Fruit fly (Drosophila melanogaster): ENCODE measurements around the gene CG14947.

DNA sequence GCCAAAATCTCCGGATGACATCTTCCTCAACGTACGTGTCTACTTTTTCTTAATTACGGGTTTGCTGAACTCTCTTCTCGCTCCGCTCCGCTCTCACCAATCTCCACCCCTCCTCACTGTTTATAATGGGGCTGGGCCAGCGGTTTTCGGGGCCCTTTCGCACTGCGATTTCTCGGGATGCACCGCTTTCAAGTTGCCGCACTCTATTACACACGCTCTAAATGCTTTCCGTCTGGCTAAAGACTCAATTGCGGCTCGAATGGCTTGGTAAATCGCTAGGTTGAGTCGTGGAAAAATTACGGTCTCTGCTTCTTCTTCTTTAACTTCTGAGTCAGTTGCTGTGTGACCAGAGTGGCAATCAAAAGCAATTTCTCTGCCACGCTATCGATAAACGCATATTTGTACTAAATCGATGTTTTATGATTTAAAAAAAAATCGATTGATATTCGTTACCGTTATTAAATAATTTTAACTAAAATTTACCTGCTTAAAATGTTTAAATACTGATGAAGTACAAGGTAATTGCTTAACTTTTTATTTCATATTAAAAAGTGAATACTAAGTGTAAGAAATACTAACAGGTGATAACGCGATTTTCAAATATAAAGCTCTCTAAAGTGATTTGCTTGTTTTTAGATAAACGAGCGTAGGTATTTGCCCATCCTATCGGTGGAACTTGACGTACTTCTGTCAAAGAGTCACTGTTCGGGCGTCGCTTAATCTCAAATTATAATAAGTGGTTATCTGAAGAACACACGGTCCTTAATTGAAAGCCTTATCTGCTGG, 33.1 kb downstream of the CG14947 start, which contains the start of the genes Rab6 and Phae1:
- TF ChIP-seq psq (optimal IDR thresholded peaks at IDR 0.05) (no peak), pan (optimal IDR thresholded peaks at IDR 0.05) (no peak)
